Worm (Caenorhabditis elegans) whole organism, late embryonic: Measurements from ENCODE around the gene fbxa-171.
"Not testable (repeated sequence)": the region's sequence is repeated elsewhere in the genome, so short reads cannot be mapped to it uniquely, and the experiment has no call there.

Experiments
- C08G9.2 ChIP-seq: sonication (generic microtip); optimal IDR thresholded peaks from 2 replicates; lab custom pipeline; 2016; ENCODE audit warnings: mild to moderate bottlenecking, missing genetic modification characterization, moderate library complexity, missing compliant biosample characterization
- F13H6.1 ChIP-seq: sonication (generic microtip); optimal IDR thresholded peaks from 2 replicates; lab custom pipeline; 2016; ENCODE audit warnings: missing genetic modification characterization, missing compliant biosample characterization
- K02D7.2 ChIP-seq: sonication (generic microtip); optimal IDR thresholded peaks from 2 replicates; lab custom pipeline; 2017; ENCODE audit warnings: mild to moderate bottlenecking, missing genetic modification characterization, missing compliant biosample characterization
- Y22D7AL.16 ChIP-seq: sonication (generic microtip); optimal IDR thresholded peaks from 2 replicates; lab custom pipeline; 2016; ENCODE audit warnings: missing genetic modification characterization, missing compliant biosample characterization
- ahr-1 ChIP-seq: sonication (generic microtip); optimal IDR thresholded peaks from 2 replicates; lab custom pipeline; 2016; ENCODE audit warnings: missing genetic modification characterization, missing compliant biosample characterization
- ceh-18 ChIP-seq: sonication (generic microtip); optimal IDR thresholded peaks from 2 replicates; lab custom pipeline; 2016; ENCODE audit warnings: missing genetic modification characterization, missing compliant biosample characterization
- ceh-22 ChIP-seq: sonication (generic microtip); optimal IDR thresholded peaks from 2 replicates; lab custom pipeline; 2017; ENCODE audit warnings: missing biosample characterization, missing genetic modification characterization
- ceh-24 ChIP-seq: sonication (generic microtip); optimal IDR thresholded peaks from 2 replicates; lab custom pipeline; 2016; ENCODE audit warnings: mild to moderate bottlenecking, missing genetic modification characterization, missing compliant biosample characterization
- ceh-30 ChIP-seq: fragments of 150-350 bp; optimal IDR thresholded peaks from 2 replicates; lab custom pipeline; 2014; ENCODE audit warnings: missing biosample characterization, missing genetic modification characterization
- ceh-31 ChIP-seq: sonication (generic microtip); optimal IDR thresholded peaks from 2 replicates; lab custom pipeline; 2016; ENCODE audit warnings: missing genetic modification characterization, missing compliant biosample characterization
- ceh-48 ChIP-seq: sonication (generic microtip); optimal IDR thresholded peaks from 2 replicates; lab custom pipeline; 2016; ENCODE audit warnings: missing genetic modification characterization, inconsistent platforms, missing compliant biosample characterization
- ceh-9 ChIP-seq: sonication (generic microtip); optimal IDR thresholded peaks from 2 replicates; lab custom pipeline; 2016; ENCODE audit warnings: mild to moderate bottlenecking, missing genetic modification characterization, inconsistent platforms, missing compliant biosample characterization
- dve-1 ChIP-seq: sonication (generic microtip); optimal IDR thresholded peaks from 2 replicates; lab custom pipeline; 2017; ENCODE audit warnings: antibody characterized with exemption, mild to moderate bottlenecking, missing genetic modification characterization, missing compliant biosample characterization
- elt-2 ChIP-seq: sonication (generic microtip); optimal IDR thresholded peaks from 2 replicates; lab custom pipeline; 2016; ENCODE audit warnings: missing genetic modification reagents, missing genetic modification characterization, missing compliant biosample characterization
- eyg-1 ChIP-seq: sonication (generic microtip); optimal IDR thresholded peaks from 2 replicates; lab custom pipeline; 2016; ENCODE audit warnings: missing genotype, missing genetic modification characterization, missing compliant biosample characterization
- fkh-10 ChIP-seq: fragments of 150-350 bp; optimal IDR thresholded peaks from 2 replicates; lab custom pipeline; 2014; ENCODE audit warnings: missing biosample characterization, missing genetic modification reagents, missing genetic modification characterization
- gmeb-2 ChIP-seq: sonication (generic microtip); optimal IDR thresholded peaks from 2 replicates; lab custom pipeline; 2016; ENCODE audit warnings: missing genetic modification characterization, inconsistent platforms, missing compliant biosample characterization
- hlh-15 ChIP-seq: sonication (generic microtip); optimal IDR thresholded peaks from 2 replicates; lab custom pipeline; 2016; ENCODE audit warnings: missing genetic modification characterization, missing compliant biosample characterization
- hlh-6 ChIP-seq: sonication (generic microtip); optimal IDR thresholded peaks from 2 replicates; lab custom pipeline; 2016; ENCODE audit warnings: missing genotype, missing genetic modification characterization, missing compliant biosample characterization
- lim-6 ChIP-seq: sonication (generic microtip); optimal IDR thresholded peaks from 2 replicates; lab custom pipeline; 2016; ENCODE audit warnings: missing genetic modification characterization, missing compliant biosample characterization
- nfya-1 ChIP-seq: sonication (generic microtip); optimal IDR thresholded peaks from 2 replicates; lab custom pipeline; 2017; ENCODE audit warnings: missing genetic modification characterization, mild to moderate bottlenecking, missing compliant biosample characterization, antibody characterized with exemption, moderate library complexity
- nhr-11 ChIP-seq: fragments of 150-350 bp; optimal IDR thresholded peaks from 2 replicates; lab custom pipeline; 2014; ENCODE audit warnings: missing biosample characterization, missing genetic modification characterization
- nhr-232 ChIP-seq: sonication (generic microtip); optimal IDR thresholded peaks from 2 replicates; lab custom pipeline; 2016; ENCODE audit warnings: missing genetic modification characterization, missing compliant biosample characterization
- odd-2 ChIP-seq: sonication (generic microtip); optimal IDR thresholded peaks from 2 replicates; lab custom pipeline; 2017; ENCODE audit warnings: antibody characterized with exemption, mild to moderate bottlenecking, missing genetic modification characterization, missing compliant biosample characterization
- pag-3 ChIP-seq: sonication (generic microtip); optimal IDR thresholded peaks from 2 replicates; lab custom pipeline; 2016; ENCODE audit warnings: missing compliant biosample characterization, missing genetic modification characterization, borderline replicate concordance
- pat-9 ChIP-seq: fragments of 200-800 bp; sonication (Bioruptor generic); optimal IDR thresholded peaks from 2 replicates; lab custom pipeline; 2018; ENCODE audit warnings: mild to moderate bottlenecking, missing genetic modification characterization, moderate library complexity, missing compliant biosample characterization
- pax-1 ChIP-seq: fragments of 150-350 bp; optimal IDR thresholded peaks from 2 replicates; lab custom pipeline; 2014; ENCODE audit warnings: missing biosample characterization, missing genetic modification characterization
- pha-4 ChIP-seq: fragments of 150-350 bp; optimal IDR thresholded peaks from 2 replicates; lab custom pipeline; 2018; ENCODE audit warnings: missing biosample characterization, missing genetic modification reagents, missing genetic modification characterization
- rnt-1 ChIP-seq: sonication (generic microtip); optimal IDR thresholded peaks from 2 replicates; lab custom pipeline; 2016; ENCODE audit warnings: missing genetic modification characterization, missing compliant biosample characterization
- sox-2 ChIP-seq: fragments of 200-800 bp; sonication (Bioruptor generic); IDR thresholded peaks from 2 replicates; pipeline ENCODE4 v1.3.6; 2022; ENCODE audit warnings: missing genetic modification reagents, missing genetic modification characterization, missing compliant biosample characterization
- unc-55 ChIP-seq: sonication (generic microtip); optimal IDR thresholded peaks from 2 replicates; lab custom pipeline; 2017; ENCODE audit warnings: missing biosample characterization, missing genetic modification reagents, missing genetic modification characterization

fbxa-171 gene

DNA sequence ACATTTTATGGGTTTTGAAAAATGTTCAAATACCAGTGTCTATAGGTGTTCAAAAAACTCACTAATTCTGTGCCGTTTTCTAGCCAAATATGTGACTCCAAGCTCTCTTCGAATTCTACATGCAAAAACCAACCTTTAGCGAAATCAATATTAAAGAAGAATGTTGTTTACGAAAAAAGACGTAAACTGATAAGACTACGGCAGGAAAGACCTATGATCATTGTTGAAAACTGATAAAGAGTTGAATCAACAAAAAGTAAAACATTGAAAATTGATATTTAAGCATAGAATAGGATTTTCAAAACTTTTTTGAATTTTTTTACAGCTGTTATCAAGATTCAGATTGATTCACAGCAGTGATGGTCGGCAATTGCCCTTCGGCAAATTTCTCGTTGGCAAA lies 33.0 kb upstream of the fbxa-171 start, which contains the start of gene Y6G8.2:
Y6G8.2 (minus strand) TSS at position 147 of the 400 bp plus-strand sequence.
- TF ChIP-seq elt-2 (tag; lab: Kevin White, UChicago): peak; percentile 27
- TF ChIP-seq Y22D7AL.16 (tag; lab: Kevin White, UChicago): no peak

DNA sequence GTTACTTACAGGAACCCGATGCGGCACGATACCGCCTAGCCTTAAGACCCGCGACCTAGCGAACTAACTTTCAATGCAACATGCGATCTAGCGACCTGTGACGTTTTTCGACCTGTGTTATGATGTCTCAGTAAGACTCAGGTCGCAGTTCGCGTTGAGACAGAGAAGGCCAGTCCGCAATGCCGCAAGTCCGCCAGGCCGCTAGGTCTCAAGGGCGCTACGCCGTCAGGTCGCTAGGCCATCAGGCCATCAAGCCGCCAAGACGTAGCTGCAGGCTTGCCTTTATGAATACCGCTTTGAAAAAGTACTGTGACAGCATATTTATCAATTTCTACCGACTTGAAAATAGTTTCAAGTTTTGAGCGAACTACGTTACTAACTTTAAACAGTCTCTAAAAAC lies 29.9 kb upstream of the fbxa-171 start:
- no peak for TF ChIP-seq ceh-22 (tag; lab: Kevin White, UChicago)
- TF ChIP-seq lim-6 (tag; lab: Kevin White, UChicago): no peak
- no peak for TF ChIP-seq ahr-1 (tag; lab: Kevin White, UChicago)
- no peak for TF ChIP-seq sox-2
- no peak for TF ChIP-seq Y22D7AL.16 (tag; lab: Kevin White, UChicago)
- TF ChIP-seq fkh-10: no peak
- TF ChIP-seq pha-4 (tag; lab: Kevin White, UChicago): no peak
- no peak for TF ChIP-seq C08G9.2 (tag; lab: Kevin White, UChicago)
- TF ChIP-seq hlh-6 (tag; lab: Kevin White, UChicago): no peak
- no peak for TF ChIP-seq rnt-1 (tag; lab: Kevin White, UChicago)
- TF ChIP-seq ceh-24: no peak
- no peak for TF ChIP-seq gmeb-2
- no peak for TF ChIP-seq nhr-232
- TF ChIP-seq ceh-18: no peak
- no peak for TF ChIP-seq hlh-15 (tag; lab: Kevin White, UChicago)
- no peak for TF ChIP-seq nfya-1
- no peak for TF ChIP-seq ceh-9 (tag; lab: Kevin White, UChicago)
- no peak for TF ChIP-seq ceh-48 (tag; lab: Kevin White, UChicago)

DNA sequence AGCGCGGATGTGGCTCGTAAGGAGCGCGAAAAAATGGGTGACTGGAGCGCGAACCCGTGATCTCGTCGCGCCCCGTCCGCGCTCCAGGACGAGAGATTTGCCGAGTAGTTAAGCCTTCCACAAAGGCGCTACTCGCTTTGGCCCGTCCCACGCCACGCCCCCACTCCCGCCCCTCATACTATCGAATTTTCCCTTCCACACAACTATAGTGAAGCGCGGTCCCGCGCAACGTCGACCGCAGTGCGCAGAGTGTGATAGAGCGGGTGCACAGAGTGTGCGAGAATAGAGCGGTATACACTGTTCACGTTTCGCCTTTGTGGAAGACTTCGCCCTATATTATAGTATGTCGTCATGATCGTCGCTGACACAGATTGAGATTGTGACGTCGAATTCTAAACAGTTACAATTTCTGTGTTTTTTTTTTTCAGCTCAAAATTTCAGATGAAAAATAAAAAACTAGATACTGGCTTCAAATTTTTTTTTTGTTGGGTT lies 18.6 kb upstream of the fbxa-171 start, which contains the start of gene fbxa-133:
fbxa-133 (plus strand) TSS at position 442 of the 492 bp plus-strand sequence.
- not testable (repeated sequence) for TF ChIP-seq nhr-11 (tag; lab: Kevin White, UChicago); pag-3; ceh-30

DNA sequence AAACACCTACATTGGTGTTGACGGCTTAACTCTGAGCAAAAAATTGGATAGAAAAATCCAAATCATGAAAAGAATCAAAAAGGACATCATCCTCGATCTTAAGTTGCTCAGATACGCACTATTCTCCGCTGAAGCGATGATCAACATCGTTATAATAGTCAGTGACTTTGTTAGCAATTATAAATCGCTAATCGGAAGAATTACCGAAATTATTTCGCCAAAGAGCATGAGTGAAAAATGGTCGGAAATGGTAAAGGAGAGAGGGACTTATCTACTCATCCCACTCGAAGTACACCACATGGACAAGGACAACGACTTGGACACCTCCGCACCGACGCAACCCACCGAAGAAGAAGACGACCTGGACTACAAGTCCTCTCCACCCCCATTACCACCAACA lies 14.2 kb upstream of the fbxa-171 start:
- TF ChIP-seq eyg-1 (tag; lab: Kevin White, UChicago) (no peak), unc-55 (GFP tag; lab: Kevin White, UChicago) (no peak)

DNA sequence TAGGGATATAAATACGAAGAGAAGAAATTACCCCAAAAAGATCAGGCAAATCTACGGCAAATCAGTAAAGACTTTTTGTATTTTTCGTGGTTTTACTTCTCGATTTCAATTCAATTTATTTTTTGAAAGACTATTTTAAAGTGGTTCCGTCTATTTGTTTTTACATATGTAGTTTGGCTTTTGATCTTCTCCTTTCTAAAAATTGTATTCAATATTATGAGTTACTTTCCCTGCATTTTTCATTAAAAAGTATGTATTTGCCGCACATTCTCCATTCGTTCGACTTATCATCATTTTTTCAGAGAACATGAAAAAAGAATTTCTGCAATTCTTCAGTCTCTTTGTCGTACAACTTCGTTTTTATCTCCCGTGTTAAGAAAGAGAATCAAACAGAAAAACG lies 1.0 kb upstream of the fbxa-171 start, which contains the start of gene C38D9.2:
C38D9.2 (plus strand) TSS at position 301 of the 400 bp plus-strand sequence.
- no peak for TF ChIP-seq pag-3
- TF ChIP-seq odd-2 (tag; lab: Kevin White, UChicago): no peak
- no peak for TF ChIP-seq pax-1 (tag; lab: Kevin White, UChicago)
- no peak for TF ChIP-seq ceh-18
- no peak for TF ChIP-seq ceh-22 (tag; lab: Kevin White, UChicago)
- no peak for TF ChIP-seq ceh-31
- no peak for TF ChIP-seq dve-1 (tag; lab: Kevin White, UChicago)
- TF ChIP-seq K02D7.2 (tag; lab: Kevin White, UChicago): no peak

DNA sequence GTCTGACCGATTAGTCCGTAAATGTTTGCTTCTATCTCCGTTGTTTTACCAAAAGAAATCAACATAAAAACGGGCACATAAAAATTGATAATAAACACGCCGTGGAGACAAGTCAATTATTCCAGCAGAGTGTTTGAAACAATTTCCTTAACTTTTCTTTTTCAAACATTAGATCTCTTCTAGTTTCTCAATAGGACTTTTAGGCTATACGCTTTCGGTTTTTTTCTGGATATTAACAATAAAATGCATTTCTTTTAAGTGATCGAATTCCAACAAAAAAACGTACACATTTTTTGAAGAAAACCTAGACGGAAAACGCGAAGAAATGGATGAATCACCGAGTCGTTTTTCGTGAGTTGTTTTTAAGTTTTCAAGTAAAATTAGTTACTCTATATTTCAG lies 6.9 kb downstream of the fbxa-171 start, which contains the start of gene fbxa-172:
fbxa-172 (plus strand) TSS at position 301 of the 400 bp plus-strand sequence.
- TF ChIP-seq pat-9 (no peak), nhr-232 (no peak)

DNA sequence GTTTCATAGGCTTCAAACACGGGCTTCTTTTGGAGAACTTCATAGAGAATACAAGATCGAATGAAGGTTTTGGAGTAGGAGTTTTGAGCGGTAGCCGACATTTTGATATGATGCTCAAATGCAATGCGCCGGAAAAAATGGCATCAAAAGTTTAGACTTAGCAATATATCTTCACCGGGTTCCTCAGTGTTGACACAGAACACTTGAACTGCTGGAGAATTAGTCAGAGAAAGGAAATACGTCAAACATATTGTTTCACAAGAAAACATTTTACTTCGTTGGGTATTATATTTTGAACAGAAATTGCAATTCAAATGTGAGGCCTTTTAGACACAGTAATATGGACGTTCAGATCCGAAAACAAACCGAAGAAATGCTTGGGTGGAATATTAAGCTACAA lies 7.4 kb downstream of the fbxa-171 start, which contains the start of gene fbxa-174:
fbxa-174 (minus strand) TSS at position 101 of the 400 bp plus-strand sequence.
- TF ChIP-seq eyg-1 (tag; lab: Kevin White, UChicago) (no peak), F13H6.1 (tag; lab: Kevin White, UChicago) (no peak), sox-2 (no peak), nhr-232 (no peak), pax-1 (tag; lab: Kevin White, UChicago) (no peak), ceh-48 (tag; lab: Kevin White, UChicago) (no peak)
